In genomic region chrV:2849071-2849470, ce11 we compare ENCODE assay signal across 6 worm cellular contexts.
TF ChIP-seq lines count a peak whose summit lies in the region.

Gene ugt-53 (plus strand): TSS chrV:2849343.

TF ChIP-seq in whole organism, L1 larva, 84 proteins besides CTCF, POLR2A, EP300 and RAD21:
- peak; percentile 54 for TF ChIP-seq elt-2 (tag; optimal IDR thresholded peaks at IDR 0.05; lab: Kevin White, UChicago)
- TF ChIP-seq lin-39 (tag; optimal IDR thresholded peaks at IDR 0.05; lab: Kevin White, UChicago) = no peak
- no peak for TF ChIP-seq efl-3 (GFP tag; optimal IDR thresholded peaks at IDR 0.05; lab: Kevin White, UChicago)
- TF ChIP-seq nhr-85 (tag; lab: Kevin White, UChicago) = peak; percentile 21
- TF ChIP-seq hpl-2 (GFP tag; optimal IDR thresholded peaks at IDR 0.05; lab: Kevin White, UChicago) = no peak
- TF ChIP-seq F16B12.6 (tag; optimal IDR thresholded peaks at IDR 0.05; lab: Kevin White, UChicago) = no peak

TF ChIP-seq in whole organism, L2 larva, 48 proteins besides CTCF, POLR2A, EP300 and RAD21:
- TF ChIP-seq nhr-12 (tag; optimal IDR thresholded peaks at IDR 0.05; lab: Kevin White, UChicago) (no peak), fos-1 (tag; optimal IDR thresholded peaks at IDR 0.05; lab: Kevin White, UChicago) (peak; percentile 36)

TF ChIP-seq in whole organism, L3 larva, 47 proteins besides CTCF, POLR2A, EP300 and RAD21:
- TF ChIP-seq pqm-1 (tag; optimal IDR thresholded peaks at IDR 0.05; lab: Kevin White, UChicago) (peak; percentile 72), elt-2 (tag; optimal IDR thresholded peaks at IDR 0.05; lab: Kevin White, UChicago) (peak; percentile 82), R02D3.7 (tag; optimal IDR thresholded peaks at IDR 0.05; lab: Kevin White, UChicago) (no peak)

TF ChIP-seq in whole organism, L4 larva, 104 proteins besides CTCF, POLR2A, EP300 and RAD21:
- peak; percentile 70 for TF ChIP-seq php-3 (GFP tag; IDR thresholded peaks at IDR 0.05; lab: Robert Waterston, UW)
- no peak for TF ChIP-seq ceh-82 (tag; optimal IDR thresholded peaks at IDR 0.05; lab: Kevin White, UChicago)
- no peak for TF ChIP-seq lim-7 (GFP tag; IDR thresholded peaks at IDR 0.05; lab: Robert Waterston, UW)
- TF ChIP-seq pqm-1 (tag; optimal IDR thresholded peaks at IDR 0.05; lab: Kevin White, UChicago) = peak; percentile 43
- peak; percentile 90 for TF ChIP-seq dmd-6 (GFP tag; IDR thresholded peaks at IDR 0.05; lab: Robert Waterston, UW)
- no peak for TF ChIP-seq ceh-32 (tag; optimal IDR thresholded peaks at IDR 0.05; lab: Kevin White, UChicago; ENCODE audit: poor library complexity)
- no peak for TF ChIP-seq lin-39 (tag; optimal IDR thresholded peaks at IDR 0.05; lab: Kevin White, UChicago)
- TF ChIP-seq zip-2 (tag; optimal IDR thresholded peaks at IDR 0.05; lab: Kevin White, UChicago) = no peak
- TF ChIP-seq daf-16 (GFP tag; optimal IDR thresholded peaks at IDR 0.05; lab: Kevin White, UChicago) = no peak
- TF ChIP-seq daf-16 (tag; optimal IDR thresholded peaks at IDR 0.05; lab: Kevin White, UChicago) = peak; percentile 45
- no peak for TF ChIP-seq madf-5 (GFP tag; IDR thresholded peaks at IDR 0.05; lab: Robert Waterston, UW)
- peak; percentile 84 for TF ChIP-seq nhr-28 (tag; optimal IDR thresholded peaks at IDR 0.05; lab: Kevin White, UChicago)
- TF ChIP-seq nhr-102 (tag; optimal IDR thresholded peaks at IDR 0.05; lab: Kevin White, UChicago) = no peak

TF ChIP-seq in whole organism, late embryonic, 69 proteins besides CTCF, POLR2A, EP300 and RAD21:
- TF ChIP-seq elt-2 (tag; optimal IDR thresholded peaks at IDR 0.05; lab: Kevin White, UChicago) (peak; percentile 6), F13H6.1 (tag; optimal IDR thresholded peaks at IDR 0.05; lab: Kevin White, UChicago) (no peak), ceh-45 (GFP tag; IDR thresholded peaks at IDR 0.05; lab: Robert Waterston, UW) (no peak)

TF ChIP-seq in whole organism, young adult, 124 proteins besides CTCF, POLR2A, EP300 and RAD21:
- TF ChIP-seq gei-17 (GFP tag; optimal IDR thresholded peaks at IDR 0.05; lab: Kevin White, UChicago) (no peak), dox-1 (GFP tag; IDR thresholded peaks at IDR 0.05; lab: Robert Waterston, UW) (no peak), F33H1.4 (GFP tag; IDR thresholded peaks at IDR 0.05; lab: Robert Waterston, UW) (no peak), sea-2 (GFP tag; IDR thresholded peaks at IDR 0.05; lab: Robert Waterston, UW) (no peak), nhr-80 (tag; optimal IDR thresholded peaks at IDR 0.05; lab: Kevin White, UChicago) (peak; percentile 48), F52B5.7 (tag; optimal IDR thresholded peaks at IDR 0.05; lab: Kevin White, UChicago) (no peak), hrde-1 (tag; optimal IDR thresholded peaks at IDR 0.05; lab: Kevin White, UChicago; ENCODE audit: borderline replicate concordance) (no peak)
